Worm (Caenorhabditis elegans) whole organism, L4 larva: Measurements from ENCODE around the gene rde-4.
A peak's percentile ranks its signal among the peaks of the same experiment; 100 is the strongest.

ENCODE experiments used
- R02D3.7 ChIP-seq: fragments of 150-350 bp; sonication (generic microtip); optimal IDR thresholded peaks from 3 replicates; lab custom pipeline; 2014; ENCODE audit warnings: missing biosample characterization, missing genetic modification characterization
- ZK337.2 ChIP-seq: fragments of 200-800 bp; sonication (Bioruptor generic); IDR thresholded peaks from 2 replicates; pipeline ENCODE4 v1.3.6; 2022; ENCODE audit warnings: missing genetic modification reagents, missing genetic modification characterization, missing compliant biosample characterization
- aha-1 ChIP-seq: fragments of 150-350 bp; peaks from one replicate; lab custom pipeline; 2014; ENCODE audit warnings: missing biosample characterization, missing genetic modification characterization
- aly-2 ChIP-seq: sonication (generic microtip); optimal IDR thresholded peaks from 2 replicates; lab custom pipeline; 2018; ENCODE audit warnings: missing biosample characterization, missing genetic modification characterization
- ama-1 ChIP-seq: fragments of 150-350 bp; optimal IDR thresholded peaks from 2 replicates; lab custom pipeline; 2014; ENCODE audit warnings: inconsistent platforms, mixed read lengths
- daf-12 ChIP-seq: fragments of 150-350 bp; optimal IDR thresholded peaks from 2 replicates; lab custom pipeline; 2014; ENCODE audit warnings: missing biosample characterization, missing genetic modification reagents, missing genetic modification characterization
- daf-16 ChIP-seq, 3 experiments: sonication (generic microtip); optimal IDR thresholded peaks; 2 replicates each; lab custom pipeline; 2016 to 2017; ENCODE audit warnings: missing genetic modification characterization in 3 of 3, missing genetic modification reagents in 3 of 3, mild to moderate bottlenecking in 2 of 3, missing compliant biosample characterization in 2 of 3, missing biosample characterization in 1 of 3, moderate library complexity in 1 of 3
- dve-1 ChIP-seq: sonication (generic microtip); optimal IDR thresholded peaks from 2 replicates; lab custom pipeline; 2017; ENCODE audit warnings: antibody characterized with exemption, mild to moderate bottlenecking, missing genetic modification characterization, missing compliant biosample characterization; ENCODE audit not compliant: insufficient read depth
- fkh-10 ChIP-seq: fragments of 150-350 bp; optimal IDR thresholded peaks from 2 replicates; lab custom pipeline; 2014; ENCODE audit warnings: missing biosample characterization, missing genetic modification reagents, missing genetic modification characterization
- hmg-1.1 ChIP-seq: fragments of 200-800 bp; sonication (Bioruptor generic); IDR thresholded peaks from 2 replicates; pipeline ENCODE4 v1.3.6; 2022; ENCODE audit warnings: missing genetic modification reagents, missing genetic modification characterization, missing compliant biosample characterization
- jun-1 ChIP-seq: fragments of 150-350 bp; optimal IDR thresholded peaks from 2 replicates; lab custom pipeline; 2014; ENCODE audit warnings: missing biosample characterization, missing genetic modification reagents, missing genetic modification characterization
- lsy-2 ChIP-seq, 2 experiments: fragments of 150-350 bp in 1 of 2; sonication (generic microtip) in 1 of 2; optimal IDR thresholded peaks; 2 replicates each; lab custom pipeline; 2014 to 2017; ENCODE audit warnings: missing biosample characterization in 2 of 2, missing genetic modification characterization in 2 of 2
- mdt-29 ChIP-seq: fragments of 200-800 bp; sonication (Bioruptor generic); IDR thresholded peaks from 2 replicates; pipeline ENCODE4 v1.3.6; 2022; ENCODE audit warnings: missing genetic modification reagents, missing genetic modification characterization, missing compliant biosample characterization
- mxl-3 ChIP-seq: fragments of 200-800 bp; sonication (Bioruptor generic); optimal IDR thresholded peaks from 2 replicates; lab custom pipeline; 2018; ENCODE audit warnings: mild to moderate bottlenecking, missing genetic modification characterization, missing compliant biosample characterization
- nhr-10 ChIP-seq: fragments of 150-350 bp; optimal IDR thresholded peaks from 2 replicates; lab custom pipeline; 2014; ENCODE audit warnings: missing biosample characterization, missing genetic modification characterization
- nhr-111 ChIP-seq: fragments of 200-800 bp; sonication (Bioruptor generic); optimal IDR thresholded peaks from 2 replicates; lab custom pipeline; 2018; ENCODE audit warnings: mild to moderate bottlenecking, missing genetic modification characterization, missing compliant biosample characterization
- nhr-28 ChIP-seq: fragments of 150-350 bp; optimal IDR thresholded peaks from 2 replicates; lab custom pipeline; 2014; ENCODE audit warnings: missing biosample characterization, missing genetic modification characterization
- nhr-6 ChIP-seq: fragments of 150-350 bp; optimal IDR thresholded peaks from 2 replicates; lab custom pipeline; 2014; ENCODE audit warnings: missing biosample characterization, missing genetic modification characterization
- php-3 ChIP-seq: fragments of 200-800 bp; sonication (Bioruptor generic); IDR thresholded peaks from 2 replicates; pipeline ENCODE4 v1.3.6; 2022; ENCODE audit warnings: missing genetic modification reagents, missing genetic modification characterization, missing compliant biosample characterization
- saeg-2 ChIP-seq: fragments of 200-800 bp; sonication (Bioruptor generic); IDR thresholded peaks from 2 replicates; pipeline ENCODE4 v1.3.6; 2022; ENCODE audit warnings: missing genetic modification reagents, missing genetic modification characterization, missing compliant biosample characterization
- set-16 ChIP-seq: fragments of 200-800 bp; sonication (Bioruptor generic); IDR thresholded peaks from 2 replicates; pipeline ENCODE4 v1.3.6; 2022; ENCODE audit warnings: missing genetic modification reagents, missing genetic modification characterization, missing compliant biosample characterization
- unc-62 ChIP-seq, 3 experiments: fragments of 150-350 bp in 1 of 3; sonication (generic microtip); optimal IDR thresholded peaks in 2 of 3; peaks in 1 of 3; 1 replicate in 1 of 3; 2 replicates in 2 of 3; lab custom pipeline; 2014 to 2017; ENCODE audit warnings: missing biosample characterization in 3 of 3, missing genetic modification characterization in 3 of 3, missing genetic modification reagents in 3 of 3, missing genotype in 1 of 3
- ztf-7 ChIP-seq: fragments of 150-350 bp; optimal IDR thresholded peaks from 2 replicates; lab custom pipeline; 2014; ENCODE audit warnings: missing biosample characterization, missing genetic modification characterization

Gene rde-4

ce11 chrIII:10178023-10178422 lies 40.4 kb downstream of the rde-4 start:
- TF ChIP-seq aha-1 (tag; lab: Kevin White, UChicago), result no peak
- TF ChIP-seq nhr-111, result no peak
- TF ChIP-seq unc-62 (GFP tag; optimal IDR thresholded peaks at IDR 0.05 in 1 of 2; lab: Kevin White, UChicago), result peak in 1 of 2 experiments; percentile 99
- no peak for TF ChIP-seq unc-62 (tag; optimal IDR thresholded peaks at IDR 0.05; lab: Kevin White, UChicago)
- TF ChIP-seq, all 104 proteins: peak for 1

- TF ChIP-seq jun-1 (tag; lab: Kevin White, UChicago) (no peak), set-16 (GFP tag; lab: Robert Waterston, UW) (no peak), nhr-6 (tag; lab: Kevin White, UChicago) (no peak), lsy-2 (tag; optimal IDR thresholded peaks at IDR 0.05; lab: Kevin White, UChicago) (no peak), php-3 (GFP tag; lab: Robert Waterston, UW) (no peak), ama-1 (no peak), ZK337.2 (GFP tag; lab: Robert Waterston, UW) (0 out of 2 replicates have a peak, but pooled peaks have one; percentile 34), nhr-10 (tag; lab: Kevin White, UChicago) (no peak), nhr-28 (tag; lab: Kevin White, UChicago) (peak; percentile 38), ztf-7 (tag; lab: Kevin White, UChicago) (no peak), daf-12 (no peak), dve-1 (tag; lab: Kevin White, UChicago) (no peak), saeg-2 (GFP tag; lab: Robert Waterston, UW) (no peak), hmg-1.1 (no peak), daf-16 (GFP tag; optimal IDR thresholded peaks at IDR 0.05; lab: Kevin White, UChicago) (no peak), daf-16 (tag; optimal IDR thresholded peaks at IDR 0.05; lab: Kevin White, UChicago) (no peak), R02D3.7 (tag; lab: Kevin White, UChicago) (no peak), aly-2 (tag; lab: Kevin White, UChicago) (no peak), fkh-10 (GFP tag; lab: Kevin White, UChicago) (no peak), mdt-29 (GFP tag; lab: Robert Waterston, UW) (no peak), mxl-3 (peak; percentile 58)
- TF ChIP-seq, all 104 proteins: peak for 3
Observed at ce11 chrIII:10170265-10170664, 48.2 kb downstream of the rde-4 start.
